Worm (Caenorhabditis elegans) whole organism, young adult: ENCODE data around the gene F13B12.4.

Experiments used
- B0261.1 ChIP-seq: sonication (generic microtip); optimal IDR thresholded peaks from 2 replicates; lab custom pipeline; 2016; ENCODE audit warnings: mild to moderate bottlenecking, missing genetic modification characterization, moderate library complexity, missing compliant biosample characterization
- B0336.3 ChIP-seq: fragments of 200-800 bp; sonication (Bioruptor generic); IDR thresholded peaks from 2 replicates; pipeline ENCODE4 v1.3.6; 2022; ENCODE audit warnings: missing genetic modification characterization, missing compliant biosample characterization
- F33H1.4 ChIP-seq: fragments of 200-800 bp; sonication (Bioruptor generic); IDR thresholded peaks from 2 replicates; pipeline ENCODE4 v1.3.6; 2022; ENCODE audit warnings: missing genetic modification reagents, missing genetic modification characterization, missing compliant biosample characterization
- F37B4.10 ChIP-seq: fragments of 200-800 bp; sonication (Bioruptor generic); IDR thresholded peaks from 2 replicates; pipeline ENCODE4 v1.3.6; 2022; ENCODE audit warnings: missing genetic modification characterization, missing compliant biosample characterization
- F39B2.1 ChIP-seq: fragments of 200-800 bp; sonication (Bioruptor generic); IDR thresholded peaks from 2 replicates; pipeline ENCODE4 v1.3.6; 2022; ENCODE audit warnings: missing genetic modification reagents, missing genetic modification characterization, missing compliant biosample characterization
- F49E8.2 ChIP-seq: sonication (generic microtip); optimal IDR thresholded peaks from 3 replicates; lab custom pipeline; 2017; ENCODE audit warnings: missing genetic modification characterization, mild to moderate bottlenecking, missing compliant biosample characterization, antibody characterized with exemption, moderate library complexity; ENCODE audit not compliant: insufficient read depth
- F52B5.7 ChIP-seq: sonication (generic microtip); optimal IDR thresholded peaks from 2 replicates; lab custom pipeline; 2016; ENCODE audit warnings: mild to moderate bottlenecking, missing genetic modification characterization, missing compliant biosample characterization
- K12H6.12 ChIP-seq: fragments of 200-800 bp; sonication (Bioruptor generic); optimal IDR thresholded peaks from 2 replicates; lab custom pipeline; 2018; ENCODE audit warnings: mild to moderate bottlenecking, missing genetic modification characterization, missing compliant biosample characterization
- Y53F4B.3 ChIP-seq: fragments of 200-800 bp; sonication (Bioruptor generic); IDR thresholded peaks from 2 replicates; pipeline ENCODE4 v1.3.6; 2022; ENCODE audit warnings: missing genetic modification reagents, missing genetic modification characterization, missing compliant biosample characterization
- ZK185.1 ChIP-seq: sonication (generic microtip); optimal IDR thresholded peaks from 2 replicates; lab custom pipeline; 2016; ENCODE audit warnings: mild to moderate bottlenecking, missing genetic modification characterization, missing compliant biosample characterization; ENCODE audit not compliant: poor library complexity, severe bottlenecking
- akir-1 ChIP-seq: fragments of 200-800 bp; sonication (Bioruptor generic); optimal IDR thresholded peaks from 2 replicates; lab custom pipeline; 2018; ENCODE audit warnings: mild to moderate bottlenecking, missing genetic modification characterization, moderate library complexity, missing compliant biosample characterization
- attf-3 ChIP-seq: fragments of 200-800 bp; sonication (Bioruptor generic); conservative IDR thresholded peaks from 2 replicates; pipeline ENCODE4 v1.3.6; 2022; ENCODE audit warnings: missing genetic modification reagents, missing genetic modification characterization, missing compliant biosample characterization
- attf-5 ChIP-seq: fragments of 200-800 bp; sonication (Bioruptor generic); optimal IDR thresholded peaks from 2 replicates; lab custom pipeline; 2018; ENCODE audit warnings: mild to moderate bottlenecking, missing genetic modification characterization, missing compliant biosample characterization
- attf-6 ChIP-seq: fragments of 200-800 bp; sonication (Bioruptor generic); IDR thresholded peaks from 2 replicates; pipeline ENCODE4 v1.3.6; 2022; ENCODE audit warnings: missing genetic modification reagents, missing genetic modification characterization, missing compliant biosample characterization
- cebp-1 ChIP-seq, 2 experiments: fragments of 200-800 bp in 1 of 2; sonication (Bioruptor generic) in 1 of 2; sonication (generic microtip) in 1 of 2; IDR thresholded peaks in 1 of 2; optimal IDR thresholded peaks in 1 of 2; 2 replicates each; pipeline versions ENCODE4 v1.3.6 to Lab custom; 2017 to 2022; ENCODE audit warnings: missing compliant biosample characterization in 2 of 2, missing genetic modification characterization in 2 of 2, mild to moderate bottlenecking in 1 of 2, missing genetic modification reagents in 1 of 2, moderate library complexity in 1 of 2
- ceh-27 ChIP-seq: fragments of 200-800 bp; sonication (Bioruptor generic); optimal IDR thresholded peaks from 2 replicates; lab custom pipeline; 2018; ENCODE audit warnings: mild to moderate bottlenecking, missing genetic modification characterization, moderate library complexity, missing compliant biosample characterization
- chd-7 ChIP-seq: sonication (generic microtip); optimal IDR thresholded peaks from 2 replicates; lab custom pipeline; 2016; ENCODE audit warnings: mild to moderate bottlenecking, missing genetic modification characterization, moderate library complexity, missing compliant biosample characterization
- dox-1 ChIP-seq: fragments of 200-800 bp; sonication (Bioruptor generic); IDR thresholded peaks from 2 replicates; pipeline ENCODE4 v1.3.6; 2022; ENCODE audit warnings: missing genetic modification reagents, missing genetic modification characterization, missing compliant biosample characterization
- dpl-1 ChIP-seq: fragments of 150-350 bp; optimal IDR thresholded peaks from 2 replicates; lab custom pipeline; 2014; ENCODE audit warnings: missing biosample characterization, missing genetic modification reagents, missing genetic modification characterization
- egl-18 ChIP-seq: fragments of 200-800 bp; sonication (Bioruptor generic); IDR thresholded peaks from 2 replicates; pipeline ENCODE4 v1.3.6; 2022; ENCODE audit warnings: missing genetic modification reagents, missing genetic modification characterization, missing compliant biosample characterization
- hmg-1.2 ChIP-seq: fragments of 200-800 bp; sonication (Bioruptor generic); IDR thresholded peaks from 2 replicates; pipeline ENCODE4 v1.3.6; 2022; ENCODE audit warnings: missing genetic modification reagents, missing genetic modification characterization, missing compliant biosample characterization
- lin-26 ChIP-seq: fragments of 200-800 bp; sonication (Bioruptor generic); IDR thresholded peaks from 2 replicates; pipeline ENCODE4 v1.3.6; 2022; ENCODE audit warnings: missing genetic modification reagents, missing genetic modification characterization, missing compliant biosample characterization
- lin-35 ChIP-seq, 3 experiments: fragments of 150-350 bp in 2 of 3; sonication (generic microtip) in 1 of 3; optimal IDR thresholded peaks; 2 replicates each; lab custom pipeline; 2014 to 2018; ENCODE audit warnings: missing biosample characterization in 3 of 3, missing genetic modification characterization in 3 of 3, missing genetic modification reagents in 3 of 3
- lin-40 ChIP-seq: sonication (generic microtip); optimal IDR thresholded peaks from 2 replicates; lab custom pipeline; 2016; ENCODE audit warnings: missing genetic modification characterization, mild to moderate bottlenecking, missing compliant biosample characterization, missing genotype, missing genetic modification reagents
- lir-1 ChIP-seq: fragments of 200-800 bp; sonication (Bioruptor generic); conservative IDR thresholded peaks from 2 replicates; pipeline ENCODE4 v1.3.6; 2022; ENCODE audit warnings: missing genetic modification reagents, missing genetic modification characterization, missing compliant biosample characterization
- lsl-1 ChIP-seq: fragments of 200-800 bp; sonication (Bioruptor generic); optimal IDR thresholded peaks from 2 replicates; lab custom pipeline; 2018; ENCODE audit warnings: mild to moderate bottlenecking, missing genetic modification characterization, moderate library complexity, missing compliant biosample characterization
- madf-3 ChIP-seq: fragments of 200-800 bp; sonication (Bioruptor generic); IDR thresholded peaks from 2 replicates; pipeline ENCODE4 v1.3.6; 2022; ENCODE audit warnings: missing genetic modification reagents, missing genetic modification characterization, missing compliant biosample characterization
- madf-6 ChIP-seq: fragments of 200-800 bp; sonication (Bioruptor generic); IDR thresholded peaks from 2 replicates; pipeline ENCODE4 v1.3.6; 2022; ENCODE audit warnings: missing genetic modification reagents, missing genetic modification characterization, missing compliant biosample characterization
- nfya-2 ChIP-seq: fragments of 200-800 bp; sonication (Bioruptor generic); IDR thresholded peaks from 2 replicates; pipeline ENCODE4 v1.3.6; 2022; ENCODE audit warnings: missing genetic modification reagents, missing genetic modification characterization, missing compliant biosample characterization
- nhr-120 ChIP-seq: fragments of 200-800 bp; sonication (Bioruptor generic); IDR thresholded peaks from 2 replicates; pipeline ENCODE4 v1.3.6; 2022; ENCODE audit warnings: missing genetic modification characterization, missing compliant biosample characterization
- nhr-80 ChIP-seq: sonication (generic microtip); optimal IDR thresholded peaks from 2 replicates; lab custom pipeline; 2016; ENCODE audit warnings: missing genetic modification characterization, missing compliant biosample characterization
- pbrm-1 ChIP-seq: fragments of 200-800 bp; sonication (Bioruptor generic); IDR thresholded peaks from 2 replicates; pipeline ENCODE4 v1.3.6; 2022; ENCODE audit warnings: missing genetic modification reagents, missing genetic modification characterization, missing compliant biosample characterization
- rcor-1 ChIP-seq: fragments of 200-800 bp; sonication (Bioruptor generic); IDR thresholded peaks from 2 replicates; pipeline ENCODE4 v1.3.6; 2022; ENCODE audit warnings: missing genetic modification reagents, missing genetic modification characterization, missing compliant biosample characterization
- rpc-1 ChIP-seq, 2 experiments: fragments of 150-350 bp in 1 of 2; sonication (generic microtip) in 1 of 2; optimal IDR thresholded peaks; 2 replicates each; lab custom pipeline; 2014 to 2018; ENCODE audit warnings: missing biosample characterization in 1 of 2, missing genetic modification characterization in 1 of 2, missing genetic modification reagents in 1 of 2, missing genotype in 1 of 2
- somi-1 ChIP-seq: fragments of 200-800 bp; sonication (Bioruptor generic); optimal IDR thresholded peaks from 2 replicates; lab custom pipeline; 2018; ENCODE audit warnings: mild to moderate bottlenecking, missing genetic modification characterization, missing compliant biosample characterization
- sptf-2 ChIP-seq: fragments of 200-800 bp; sonication (Bioruptor generic); optimal IDR thresholded peaks from 2 replicates; lab custom pipeline; 2018; ENCODE audit warnings: mild to moderate bottlenecking, missing genetic modification characterization, missing compliant biosample characterization
- tbp1 ChIP-seq: fragments of 200-800 bp; sonication (Bioruptor generic); optimal IDR thresholded peaks from 2 replicates; lab custom pipeline; 2018; ENCODE audit warnings: mild to moderate bottlenecking, missing genetic modification characterization, missing compliant biosample characterization
- unc-130 ChIP-seq: sonication (generic microtip); optimal IDR thresholded peaks from 2 replicates; lab custom pipeline; 2016; ENCODE audit warnings: missing genetic modification reagents, missing genetic modification characterization, missing compliant biosample characterization
- ztf-3 ChIP-seq: fragments of 200-800 bp; sonication (Bioruptor generic); optimal IDR thresholded peaks from 2 replicates; lab custom pipeline; 2018; ENCODE audit warnings: mild to moderate bottlenecking, missing genetic modification characterization, missing compliant biosample characterization

Gene F13B12.4

DNA sequence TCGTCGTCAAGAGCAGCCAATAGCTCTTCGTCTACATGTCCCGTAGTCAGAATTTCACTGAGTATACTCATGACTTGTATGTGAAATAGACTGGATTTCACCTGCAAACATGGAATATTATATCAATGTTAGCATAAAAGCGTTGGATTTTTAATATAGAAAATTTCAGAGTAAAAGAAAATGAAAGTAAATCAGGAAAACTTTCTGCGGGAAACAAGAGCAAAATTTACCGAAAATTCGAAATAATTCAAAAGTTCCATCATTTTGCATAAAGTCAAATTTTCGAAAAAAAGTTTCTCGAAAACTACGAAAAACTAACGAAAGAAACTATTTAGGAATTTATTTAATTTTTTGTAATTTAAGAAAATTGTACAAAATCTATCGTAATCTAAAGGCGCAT is 31.9 kb downstream of the F13B12.4 start, which contains the start of gene F13B12.6:
F13B12.6 (minus strand) TSS at position 101 of the 400 bp plus-strand sequence.
- no peak for TF ChIP-seq somi-1 (GFP tag; lab: Kevin White, UChicago)
- no peak for TF ChIP-seq nfya-2 (GFP tag; lab: Robert Waterston, UW)
- TF ChIP-seq F49E8.2 (tag; lab: Kevin White, UChicago) = no peak
- no peak for TF ChIP-seq K12H6.12 (tag; lab: Kevin White, UChicago)
- no peak for TF ChIP-seq tbp1
- no peak for TF ChIP-seq lsl-1 (GFP tag; lab: Kevin White, UChicago)
- TF ChIP-seq akir-1 (GFP tag; lab: Kevin White, UChicago) = no peak
- TF ChIP-seq ZK185.1 (tag; lab: Kevin White, UChicago) = no peak
- no peak for TF ChIP-seq ztf-3
- TF ChIP-seq, all 124 proteins: peak for 0

DNA sequence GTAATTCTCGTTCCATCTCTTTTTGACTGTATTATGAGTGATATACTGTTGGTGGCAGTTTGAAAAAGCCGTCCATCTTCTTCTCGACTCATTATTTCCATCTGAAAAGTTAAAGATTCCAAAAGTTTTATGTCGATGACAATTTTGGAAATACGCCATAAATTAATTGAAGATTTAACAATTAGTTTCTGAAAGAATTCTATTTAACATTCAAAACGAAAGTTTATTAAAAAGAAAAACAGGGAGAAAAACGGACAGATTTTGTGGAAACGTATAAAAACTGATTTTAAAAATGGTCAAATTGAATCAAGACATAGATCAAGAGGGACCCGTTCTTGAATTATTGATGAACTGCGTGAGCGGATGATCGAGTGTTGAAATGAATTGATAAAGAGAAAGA is 35.9 kb downstream of the F13B12.4 start, which contains the start of gene R10H10.7:
R10H10.7 (minus strand) TSS at position 101 of the 400 bp plus-strand sequence.
- TF ChIP-seq lin-40 (tag; lab: Kevin White, UChicago) (no peak), F33H1.4 (no peak), madf-3 (GFP tag; lab: Robert Waterston, UW) (no peak), tbp1 (no peak), nhr-120 (GFP tag; lab: Robert Waterston, UW) (no peak), unc-130 (GFP tag; lab: Kevin White, UChicago) (no peak), nhr-80 (no peak), madf-6 (GFP tag; lab: Robert Waterston, UW) (no peak), attf-6 (GFP tag; lab: Robert Waterston, UW) (no peak), F52B5.7 (tag; lab: Kevin White, UChicago) (no peak), hmg-1.2 (GFP tag; lab: Robert Waterston, UW) (no peak), attf-5 (GFP tag; lab: Kevin White, UChicago) (no peak), F39B2.1 (no peak), B0336.3 (GFP tag; lab: Robert Waterston, UW) (no peak), akir-1 (GFP tag; lab: Kevin White, UChicago) (no peak)

DNA sequence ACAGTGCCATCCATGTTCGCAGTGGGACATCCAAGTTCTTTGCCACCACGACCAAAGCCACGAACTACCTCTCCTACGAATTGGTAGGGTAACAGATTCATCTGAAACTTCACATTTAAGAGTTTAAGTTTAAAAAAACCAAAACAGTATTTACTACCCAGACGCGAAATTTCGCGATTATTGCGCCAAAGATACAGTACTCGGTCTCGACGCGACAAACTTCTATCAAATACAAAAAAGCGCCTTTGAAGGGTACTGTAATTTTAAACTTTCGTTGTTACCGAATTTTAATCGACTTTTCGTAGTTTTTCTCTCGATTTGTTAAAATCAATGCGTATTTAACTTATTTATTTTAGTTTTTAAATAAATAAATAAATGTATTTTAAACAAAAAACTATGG is 40.3 kb downstream of the F13B12.4 start, which contains the start of gene rfk-1:
rfk-1 (minus strand) TSS at position 101 of the 400 bp plus-strand sequence.
- TF ChIP-seq F37B4.10 (GFP tag; lab: Robert Waterston, UW) (no peak), dpl-1 (GFP tag; lab: Kevin White, UChicago) (no peak), lin-26 (GFP tag; lab: Robert Waterston, UW) (no peak), attf-3 (GFP tag; lab: Robert Waterston, UW) (no peak)

DNA sequence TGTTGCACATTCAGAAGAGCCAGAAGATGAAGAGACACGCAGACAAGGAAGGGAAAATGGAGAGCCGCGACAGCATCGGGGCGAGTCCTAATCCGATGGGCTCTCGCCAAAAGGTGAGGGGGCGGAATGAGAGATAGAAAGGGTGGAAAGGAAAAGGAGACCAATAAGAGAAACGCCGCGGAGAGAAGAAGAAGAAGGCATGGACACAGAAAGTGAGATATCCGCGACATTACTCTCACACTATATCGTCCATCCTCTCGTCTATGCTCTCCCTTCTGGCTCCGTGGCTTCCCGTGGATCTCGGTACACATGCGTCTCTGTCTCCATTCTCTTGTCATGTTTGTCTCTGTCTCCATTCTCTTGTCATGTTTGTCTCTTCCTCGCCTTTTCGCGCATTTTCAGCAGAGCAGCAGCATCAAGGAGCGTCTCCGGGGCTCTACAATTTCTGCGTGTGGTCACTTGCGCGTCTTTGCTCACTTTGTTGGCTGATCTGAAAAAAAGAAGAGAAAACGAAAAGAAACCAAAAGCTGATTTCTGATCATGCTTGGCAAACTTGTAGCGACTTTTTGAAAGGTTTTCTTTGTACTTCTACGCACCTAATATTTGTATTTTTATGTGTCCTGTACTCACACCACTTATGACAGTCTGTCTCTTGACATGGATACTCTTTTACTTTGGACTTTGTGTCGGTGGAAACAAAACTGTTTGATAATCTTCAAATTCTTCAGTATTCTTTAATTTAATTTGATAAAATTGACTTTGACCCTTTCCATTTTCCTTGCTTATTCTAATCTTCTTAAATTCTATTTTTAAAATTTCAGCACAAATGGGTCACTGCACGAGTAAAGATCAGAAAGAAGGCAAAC is 46.3 kb downstream of the F13B12.4 start, which contains the start of gene gpa-7:
gpa-7 (plus strand) TSS at position 816 of the 866 bp plus-strand sequence.
- 0 out of 2 replicates have a peak, but pooled peaks have one; percentile 47 for TF ChIP-seq egl-18
- TF ChIP-seq madf-6 (GFP tag; lab: Robert Waterston, UW) = no peak
- peak; percentile 76 for TF ChIP-seq K12H6.12 (tag; lab: Kevin White, UChicago)
- no peak for TF ChIP-seq dox-1 (GFP tag; lab: Robert Waterston, UW)
- no peak for TF ChIP-seq Y53F4B.3 (GFP tag; lab: Robert Waterston, UW)
- TF ChIP-seq attf-5 (GFP tag; lab: Kevin White, UChicago) = peak; percentile 19
- TF ChIP-seq rcor-1 (GFP tag; lab: Robert Waterston, UW) = 0 out of 2 replicates have a peak, but pooled peaks have one; percentile 9
- no peak for TF ChIP-seq B0261.1 (tag; lab: Kevin White, UChicago)
- TF ChIP-seq hmg-1.2 (GFP tag; lab: Robert Waterston, UW) = peak; percentile 59; the same call in 1 of the 2 replicates
- TF ChIP-seq rpc-1 (optimal IDR thresholded peaks at IDR 0.05; lab: Kevin White, UChicago) = no peak
- no peak for TF ChIP-seq rpc-1 (tag; optimal IDR thresholded peaks at IDR 0.05; lab: Kevin White, UChicago)
- TF ChIP-seq pbrm-1 (GFP tag; lab: Robert Waterston, UW) = peak; percentile 8; the same call in 1 of the 2 replicates
- peak; percentile 58 for TF ChIP-seq somi-1 (GFP tag; lab: Kevin White, UChicago)
- no peak for TF ChIP-seq sptf-2 (GFP tag; lab: Kevin White, UChicago)
- no peak for TF ChIP-seq lir-1 (GFP tag; lab: Robert Waterston, UW)
- TF ChIP-seq ceh-27 = no peak
- peak; percentile 10 for TF ChIP-seq ZK185.1 (tag; lab: Kevin White, UChicago)
- peak; percentile 54 for TF ChIP-seq lin-40 (tag; lab: Kevin White, UChicago)
- TF ChIP-seq chd-7 (tag; lab: Kevin White, UChicago) = peak; percentile 71
- TF ChIP-seq ztf-3 = no peak
- TF ChIP-seq cebp-1 (GFP tag; IDR thresholded peaks at IDR 0.05; lab: Robert Waterston, UW) = no peak
- peak; percentile 41 for TF ChIP-seq cebp-1 (tag; optimal IDR thresholded peaks at IDR 0.05; lab: Kevin White, UChicago)
- TF ChIP-seq lin-35 (GFP tag; optimal IDR thresholded peaks at IDR 0.05; lab: Kevin White, UChicago) = peak in 1 of 3 experiments; percentile 70
